Fruit fly (Drosophila melanogaster) whole organism, pupa: Measurements from ENCODE around the gene tant.

Source experiments
- CG10348 ChIP-seq: fragments of 200-800 bp; sonication (Bioruptor generic); IDR thresholded peaks from 2 replicates; pipeline ENCODE4 v1.3.6; 2022; ENCODE audit warnings: missing biosample characterization, missing genetic modification characterization
- CG13204 ChIP-seq: fragments of 200-800 bp; sonication (Bioruptor generic); optimal IDR thresholded peaks from 2 replicates; lab custom pipeline; 2018; ENCODE audit warnings: missing biosample characterization, mild to moderate bottlenecking, missing genetic modification characterization, moderate library complexity
- CG15710 ChIP-seq: fragments of 200-800 bp; sonication (Bioruptor generic); optimal IDR thresholded peaks from 2 replicates; lab custom pipeline; 2018; ENCODE audit warnings: missing biosample characterization, mild to moderate bottlenecking, missing genetic modification characterization, moderate library complexity
- CG32121 ChIP-seq: fragments of 200-800 bp; sonication (Bioruptor generic); IDR thresholded peaks from 2 replicates; pipeline ENCODE4 v1.3.6; 2022; ENCODE audit warnings: missing biosample characterization, missing genetic modification characterization
- Pif1B ChIP-seq: fragments of 200-800 bp; sonication (Bioruptor generic); optimal IDR thresholded peaks from 3 replicates; lab custom pipeline; 2016; ENCODE audit warnings: missing biosample characterization, missing genetic modification characterization

DNA sequence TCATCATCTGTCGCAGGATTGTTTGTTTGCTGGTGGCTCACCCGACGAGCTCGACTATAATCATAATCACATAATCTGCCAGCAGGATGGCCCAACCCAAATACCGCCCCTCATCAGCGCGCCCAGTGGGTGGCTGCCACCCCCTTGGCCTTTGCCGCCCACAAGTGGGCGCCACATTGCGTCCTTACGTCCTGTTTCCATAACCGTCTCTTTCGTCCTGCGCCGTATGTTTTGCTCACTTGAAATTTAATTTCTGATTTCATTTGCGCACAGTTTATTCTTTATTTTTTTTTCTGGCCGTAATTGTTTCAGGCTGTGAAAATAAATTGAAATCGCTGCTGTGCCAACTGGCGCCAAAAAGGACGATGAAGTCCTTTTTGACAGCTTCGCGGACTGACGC is 50.5 kb downstream of the tant start:
- no peak for TF ChIP-seq CG13204
- no peak for TF ChIP-seq Pif1B (GFP tag; lab: Kevin White, UChicago)
- no peak for TF ChIP-seq CG10348
- TF ChIP-seq CG32121 (GFP tag; lab: Robert Waterston, UW), result no peak
- TF ChIP-seq CG15710 (tag; lab: Kevin White, UChicago), result no peak
